Worm (Caenorhabditis elegans) whole organism, L3 larva: ENCODE measurements around the gene Y9C9A.16.

ENCODE experiments used
- aly-2 ChIP-seq: fragments of 150-350 bp; optimal IDR thresholded peaks from 2 replicates; lab custom pipeline; 2014; ENCODE audit warnings: missing biosample characterization, missing genetic modification characterization
- ceh-82 ChIP-seq: fragments of 150-350 bp; optimal IDR thresholded peaks from 2 replicates; lab custom pipeline; 2014; ENCODE audit warnings: missing biosample characterization, missing genetic modification characterization
- egl-5 ChIP-seq: fragments of 150-350 bp; optimal IDR thresholded peaks from 2 replicates; lab custom pipeline; 2017; ENCODE audit warnings: missing biosample characterization, missing genetic modification reagents, missing genetic modification characterization, inconsistent platforms
- fkh-10 ChIP-seq: sonication (generic microtip); optimal IDR thresholded peaks from 2 replicates; lab custom pipeline; 2017; ENCODE audit warnings: missing biosample characterization, missing genetic modification reagents, missing genetic modification characterization
- lin-39 ChIP-seq: fragments of 150-350 bp; optimal IDR thresholded peaks from 2 replicates; lab custom pipeline; 2018; ENCODE audit warnings: missing biosample characterization, missing genetic modification reagents, missing genetic modification characterization
- nhr-12 ChIP-seq: fragments of 150-350 bp; optimal IDR thresholded peaks from 2 replicates; lab custom pipeline; 2014; ENCODE audit warnings: missing biosample characterization, missing genetic modification characterization
- nhr-237 ChIP-seq: fragments of 150-350 bp; optimal IDR thresholded peaks from 2 replicates; lab custom pipeline; 2014; ENCODE audit warnings: missing biosample characterization, missing genetic modification characterization
- nhr-28 ChIP-seq: fragments of 150-350 bp; optimal IDR thresholded peaks from 2 replicates; lab custom pipeline; 2014; ENCODE audit warnings: missing biosample characterization, missing genetic modification characterization
- pqm-1 ChIP-seq: fragments of 150-350 bp; optimal IDR thresholded peaks from 2 replicates; lab custom pipeline; 2017; ENCODE audit warnings: missing biosample characterization, missing genetic modification characterization, inconsistent platforms
- skn-1 ChIP-seq: fragments of 150-350 bp; optimal IDR thresholded peaks from 2 replicates; lab custom pipeline; 2014; ENCODE audit warnings: missing biosample characterization, missing genetic modification characterization
- unc-39 ChIP-seq: sonication (generic microtip); optimal IDR thresholded peaks from 4 replicates; lab custom pipeline; 2017; ENCODE audit warnings: missing biosample characterization, missing genetic modification characterization
- unc-62 ChIP-seq: fragments of 150-350 bp; sonication (generic microtip); optimal IDR thresholded peaks from 4 replicates; lab custom pipeline; 2014; ENCODE audit warnings: missing biosample characterization, missing genetic modification reagents, missing genetic modification characterization

DNA sequence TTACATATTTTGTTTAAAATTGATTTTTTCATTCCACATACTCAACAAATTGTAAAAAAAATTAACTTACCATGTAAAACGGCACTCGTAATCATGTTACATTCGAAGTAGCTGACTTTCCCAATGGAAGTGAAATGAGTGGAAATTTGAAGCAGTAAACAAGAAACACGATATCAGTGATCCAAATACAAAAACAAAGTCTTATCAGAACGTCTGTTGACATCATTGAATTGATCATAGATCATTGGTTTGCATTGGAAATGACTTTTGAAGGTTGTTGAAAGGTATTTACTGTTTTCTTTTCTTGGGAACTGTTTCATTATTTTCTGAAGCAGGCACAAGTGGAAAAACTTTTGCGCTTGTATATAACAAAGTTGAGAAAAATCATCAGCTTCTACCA, at the start of gene Y9C9A.16:
- no peak for TF ChIP-seq fkh-10 (GFP tag; lab: Kevin White, UChicago)
- no peak for TF ChIP-seq lin-39 (tag; lab: Kevin White, UChicago)
- no peak for TF ChIP-seq nhr-237 (tag; lab: Kevin White, UChicago)
- TF ChIP-seq aly-2, result no peak
- TF ChIP-seq nhr-12 (tag; lab: Kevin White, UChicago), result no peak
- TF ChIP-seq egl-5 (tag; lab: Kevin White, UChicago), result no peak
- TF ChIP-seq pqm-1 (tag; lab: Kevin White, UChicago), result no peak
- no peak for TF ChIP-seq skn-1 (tag; lab: Kevin White, UChicago)
- no peak for TF ChIP-seq nhr-28 (tag; lab: Kevin White, UChicago)
- no peak for TF ChIP-seq unc-39 (tag; lab: Kevin White, UChicago)
- TF ChIP-seq ceh-82 (tag; lab: Kevin White, UChicago), result no peak
- TF ChIP-seq unc-62, result no peak
